Worm (Caenorhabditis elegans) whole organism, L1 larva: Measurements from ENCODE around the gene Y57G11C.46.
"Not testable (repeated sequence)": the region's sequence is repeated elsewhere in the genome, so short reads cannot be mapped to it uniquely, and the experiment has no call there.

ENCODE experiments used
- aly-2 ChIP-seq: fragments of 150-350 bp; optimal IDR thresholded peaks from 2 replicates; lab custom pipeline; 2014; ENCODE audit warnings: missing biosample characterization, missing genetic modification characterization
- elt-3 ChIP-seq, 6 experiments: fragments of 150-350 bp in 1 of 6; sonication (generic microtip); optimal IDR thresholded peaks; 2 replicates each; lab custom pipeline; 2017 to 2018; ENCODE audit warnings: missing biosample characterization in 6 of 6, missing genetic modification characterization in 6 of 6, inconsistent platforms in 1 of 6
- fos-1 ChIP-seq: fragments of 150-350 bp; optimal IDR thresholded peaks from 2 replicates; lab custom pipeline; 2014; ENCODE audit warnings: missing biosample characterization, missing genetic modification characterization
- hpl-2 ChIP-seq: fragments of 150-350 bp; optimal IDR thresholded peaks from 2 replicates; lab custom pipeline; 2014; ENCODE audit warnings: missing biosample characterization, missing genetic modification reagents, missing genetic modification characterization
- lir-3 ChIP-seq: sonication (generic microtip); optimal IDR thresholded peaks from 2 replicates; lab custom pipeline; 2016; ENCODE audit warnings: mild to moderate bottlenecking, missing genetic modification characterization, moderate library complexity, missing compliant biosample characterization; ENCODE audit not compliant: poor library complexity
- mep-1 ChIP-seq: fragments of 150-350 bp; optimal IDR thresholded peaks from 2 replicates; lab custom pipeline; 2014; ENCODE audit warnings: missing biosample characterization, missing genetic modification characterization
- nhr-237 ChIP-seq: fragments of 150-350 bp; optimal IDR thresholded peaks from 2 replicates; lab custom pipeline; 2014; ENCODE audit warnings: missing biosample characterization, missing genetic modification characterization

- not testable (repeated sequence) for TF ChIP-seq aly-2 (tag; lab: Kevin White, UChicago); elt-3 (tag; optimal IDR thresholded peaks at IDR 0.05; lab: Kevin White, UChicago); nhr-237 (tag; lab: Kevin White, UChicago); hpl-2 (GFP tag; lab: Kevin White, UChicago); mep-1 (tag; lab: Kevin White, UChicago); lir-3 (tag; lab: Kevin White, UChicago); fos-1
Measured at ce11 chrIV:14780566-14780965, 35.6 kb downstream of the Y57G11C.46 start.
